Fruit fly (Drosophila melanogaster) whole organism, pupa: ENCODE results near the gene CG18223.

Source experiments
- CG10348 ChIP-seq: fragments of 200-800 bp; sonication (Bioruptor generic); IDR thresholded peaks from 2 replicates; pipeline ENCODE4 v1.3.6; 2022; ENCODE audit warnings: missing biosample characterization, missing genetic modification characterization
- CG12605 ChIP-seq: fragments of 200-800 bp; sonication (Bioruptor generic); IDR thresholded peaks from 2 replicates; pipeline ENCODE4 v1.3.6; 2022; ENCODE audit warnings: missing biosample characterization, missing genetic modification characterization
- CG13204 ChIP-seq: fragments of 200-800 bp; sonication (Bioruptor generic); optimal IDR thresholded peaks from 2 replicates; lab custom pipeline; 2018; ENCODE audit warnings: missing biosample characterization, mild to moderate bottlenecking, missing genetic modification characterization, moderate library complexity
- CG14655 ChIP-seq: fragments of 200-800 bp; sonication (Bioruptor generic); optimal IDR thresholded peaks from 3 replicates; lab custom pipeline; 2017; ENCODE audit warnings: mild to moderate bottlenecking, missing biosample characterization, missing genetic modification reagents, missing genetic modification characterization
- CG15710 ChIP-seq: fragments of 200-800 bp; sonication (Bioruptor generic); optimal IDR thresholded peaks from 2 replicates; lab custom pipeline; 2018; ENCODE audit warnings: missing biosample characterization, mild to moderate bottlenecking, missing genetic modification characterization, moderate library complexity
- CG17806 ChIP-seq: fragments of 200-800 bp; sonication (Bioruptor generic); optimal IDR thresholded peaks from 2 replicates; lab custom pipeline; 2018; ENCODE audit warnings: missing biosample characterization, mild to moderate bottlenecking, missing genetic modification characterization, moderate library complexity
- CG32121 ChIP-seq: fragments of 200-800 bp; sonication (Bioruptor generic); IDR thresholded peaks from 2 replicates; pipeline ENCODE4 v1.3.6; 2022; ENCODE audit warnings: missing biosample characterization, missing genetic modification characterization
- CG34367 ChIP-seq: fragments of 200-800 bp; sonication (Bioruptor generic); optimal IDR thresholded peaks from 2 replicates; lab custom pipeline; 2018; ENCODE audit warnings: missing biosample characterization, mild to moderate bottlenecking, missing genetic modification characterization
- CG4496 ChIP-seq: fragments of 200-800 bp; sonication (Bioruptor generic); IDR thresholded peaks from 3 replicates; pipeline ENCODE4 v1.3.6; 2022; ENCODE audit warnings: missing biosample characterization, missing genetic modification characterization
- CG8159 ChIP-seq: fragments of 200-800 bp; sonication (Bioruptor generic); optimal IDR thresholded peaks from 3 replicates; lab custom pipeline; 2018; ENCODE audit warnings: missing biosample characterization, mild to moderate bottlenecking, missing genetic modification characterization, moderate library complexity
- CG8301 ChIP-seq: fragments of 200-800 bp; sonication (Bioruptor generic); optimal IDR thresholded peaks from 2 replicates; lab custom pipeline; 2018; ENCODE audit warnings: missing biosample characterization, mild to moderate bottlenecking, missing genetic modification characterization
- CG9948 ChIP-seq: fragments of 200-800 bp; sonication (Bioruptor generic); optimal IDR thresholded peaks from 2 replicates; lab custom pipeline; 2018; ENCODE audit warnings: missing biosample characterization, mild to moderate bottlenecking, missing genetic modification characterization, moderate library complexity
- D1 ChIP-seq: fragments of 200-800 bp; sonication (Bioruptor generic); optimal IDR thresholded peaks from 2 replicates; lab custom pipeline; 2018; ENCODE audit warnings: missing biosample characterization, mild to moderate bottlenecking, missing genetic modification characterization, moderate library complexity
- EcR ChIP-seq: fragments of 200-800 bp; sonication (Bioruptor generic); optimal IDR thresholded peaks from 3 replicates; lab custom pipeline; 2019; ENCODE audit warnings: missing biosample characterization, missing genetic modification characterization, mild to moderate bottlenecking, moderate library complexity, missing genetic modification reagents
- Ets98B ChIP-seq: fragments of 200-800 bp; sonication (Bioruptor generic); IDR thresholded peaks from 2 replicates; pipeline ENCODE4 v1.3.6; 2022; ENCODE audit warnings: missing biosample characterization, missing genetic modification characterization
- Pif1A ChIP-seq: fragments of 200-800 bp; sonication (Bioruptor generic); optimal IDR thresholded peaks from 3 replicates; lab custom pipeline; 2016; ENCODE audit warnings: missing biosample characterization, missing genetic modification characterization
- Pif1B ChIP-seq: fragments of 200-800 bp; sonication (Bioruptor generic); optimal IDR thresholded peaks from 3 replicates; lab custom pipeline; 2016; ENCODE audit warnings: missing biosample characterization, missing genetic modification characterization
- Snoo ChIP-seq: fragments of 200-800 bp; sonication (Bioruptor generic); optimal IDR thresholded peaks from 3 replicates; lab custom pipeline; 2017; ENCODE audit warnings: missing biosample characterization, mild to moderate bottlenecking, missing genetic modification characterization, inconsistent platforms
- fd96Ca ChIP-seq: fragments of 200-800 bp; sonication (Bioruptor generic); IDR thresholded peaks from 3 replicates; pipeline ENCODE4 v1.3.6; 2022; ENCODE audit warnings: missing biosample characterization, missing genetic modification characterization
- gl ChIP-seq: fragments of 200-800 bp; sonication (Bioruptor generic); optimal IDR thresholded peaks from 2 replicates; lab custom pipeline; 2018; ENCODE audit warnings: missing biosample characterization, mild to moderate bottlenecking, missing genetic modification characterization
- rn ChIP-seq: fragments of 200-800 bp; sonication (Bioruptor generic); IDR thresholded peaks from 2 replicates; pipeline ENCODE4 v1.3.6; 2022; ENCODE audit warnings: missing biosample characterization, missing genetic modification characterization

CG18223 gene

dm6 chr3L:18946956-18947355 lies 26.8 kb upstream of the CG18223 start:
- TF ChIP-seq Pif1A, result peak; percentile 6
- peak; percentile 77 for TF ChIP-seq CG4496 (GFP tag; lab: Robert Waterston, UW)
- no peak for TF ChIP-seq CG12605 (GFP tag; lab: Robert Waterston, UW)
- TF ChIP-seq CG34367 (tag; lab: Kevin White, UChicago), result peak; percentile 5
- no peak for TF ChIP-seq CG8159

- no peak for TF ChIP-seq D1 (tag; lab: Kevin White, UChicago)
- TF ChIP-seq fd96Ca (GFP tag; lab: Robert Waterston, UW), result no peak
- TF ChIP-seq Pif1A, result no peak
- TF ChIP-seq CG34367 (tag; lab: Kevin White, UChicago), result no peak
- no peak for TF ChIP-seq rn (GFP tag; lab: Robert Waterston, UW)
- TF ChIP-seq CG32121 (GFP tag; lab: Robert Waterston, UW), result no peak
Measured at dm6 chr3L:18945938-18946337, 25.8 kb upstream of the CG18223 start, which contains the start of gene CG32204. Gene CG32204 (minus strand): TSS chr3L:18946038.

dm6 chr3L:18924790-18925189 lies 4.7 kb upstream of the CG18223 start, which contains the start of gene CG43049:
Gene CG43049 (plus strand): TSS chr3L:18925090.
- TF ChIP-seq CG9948 (tag; lab: Kevin White, UChicago), result no peak
- TF ChIP-seq Pif1A, result no peak
- no peak for TF ChIP-seq gl (tag; lab: Kevin White, UChicago)
- TF ChIP-seq CG12605 (GFP tag; lab: Robert Waterston, UW), result no peak
- TF ChIP-seq fd96Ca (GFP tag; lab: Robert Waterston, UW), result no peak
- no peak for TF ChIP-seq CG13204 (GFP tag; lab: Kevin White, UChicago)
- no peak for TF ChIP-seq EcR (GFP tag; lab: Kevin White, UChicago)
- no peak for TF ChIP-seq CG10348 (GFP tag; lab: Robert Waterston, UW)
- TF ChIP-seq Pif1B, result no peak

- TF ChIP-seq CG32121 (GFP tag; lab: Robert Waterston, UW) (no peak), gl (tag; lab: Kevin White, UChicago) (no peak), CG15710 (tag; lab: Kevin White, UChicago) (no peak), CG13204 (GFP tag; lab: Kevin White, UChicago) (no peak), Ets98B (GFP tag; lab: Robert Waterston, UW) (no peak), CG34367 (tag; lab: Kevin White, UChicago) (no peak)
Measured at dm6 chr3L:18922086-18922485, 2.0 kb upstream of the CG18223 start, which contains the start of gene CG3819. Gene CG3819 (minus strand): TSS chr3L:18922108.

DNA sequence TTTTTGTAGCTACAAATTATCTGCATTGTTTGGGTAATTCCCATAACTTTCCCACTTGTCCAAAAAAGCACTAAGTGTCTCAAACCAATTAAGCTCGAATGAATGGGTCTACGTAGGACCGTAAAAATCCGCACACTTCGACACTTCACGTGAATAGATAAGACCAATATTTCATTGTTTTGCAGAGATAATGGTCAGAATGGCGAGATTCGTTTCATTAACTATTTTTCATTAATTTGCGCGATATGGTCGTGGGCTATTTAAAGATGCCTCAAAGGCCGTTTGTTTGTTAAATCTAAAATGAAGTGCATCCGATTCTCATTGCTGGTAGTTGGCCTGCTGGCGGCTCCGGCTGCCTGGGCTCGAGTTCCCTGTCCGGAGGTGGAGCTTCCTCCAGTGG lies 2.8 kb downstream of the CG18223 start, which contains the start of gene CG6839:
Gene CG6839, plus strand, starts transcription at position 301 of the 400 bp plus-strand sequence.
- TF ChIP-seq CG4496 (GFP tag; lab: Robert Waterston, UW), result no peak
- TF ChIP-seq Pif1B, result no peak
- TF ChIP-seq CG17806 (tag; lab: Kevin White, UChicago), result no peak
- TF ChIP-seq gl (tag; lab: Kevin White, UChicago), result no peak
- no peak for TF ChIP-seq Pif1A
- no peak for TF ChIP-seq CG12605 (GFP tag; lab: Robert Waterston, UW)
- TF ChIP-seq CG8301 (tag; lab: Kevin White, UChicago), result no peak
- no peak for TF ChIP-seq CG8159
- no peak for TF ChIP-seq CG34367 (tag; lab: Kevin White, UChicago)
- no peak for TF ChIP-seq CG15710 (tag; lab: Kevin White, UChicago)
- no peak for TF ChIP-seq CG13204 (GFP tag; lab: Kevin White, UChicago)
- no peak for TF ChIP-seq CG14655 (GFP tag; lab: Kevin White, UChicago)
- no peak for TF ChIP-seq Ets98B (GFP tag; lab: Robert Waterston, UW)
- TF ChIP-seq Snoo (tag; lab: Kevin White, UChicago), result no peak

DNA sequence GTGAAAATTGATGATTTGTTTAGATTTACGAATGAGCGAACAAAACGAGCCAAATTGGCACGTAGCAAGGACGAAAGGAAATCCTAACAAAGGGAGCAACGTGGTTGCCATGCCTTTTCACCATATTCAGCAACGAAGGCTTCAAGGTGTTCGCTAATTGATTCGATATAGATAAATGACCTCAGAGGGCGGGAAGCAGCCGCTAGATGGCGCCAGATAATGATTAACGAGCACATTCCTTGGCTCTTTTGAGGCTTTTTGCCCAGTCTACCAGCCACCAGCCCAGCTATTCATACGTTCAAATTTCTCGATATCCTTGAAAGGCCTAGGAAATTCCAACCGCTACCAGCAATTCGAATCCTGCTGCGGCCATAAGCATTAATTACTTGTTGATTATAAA lies 3.7 kb downstream of the CG18223 start:
- TF ChIP-seq CG14655 (GFP tag; lab: Kevin White, UChicago) (no peak), CG10348 (GFP tag; lab: Robert Waterston, UW) (no peak), gl (tag; lab: Kevin White, UChicago) (no peak), CG9948 (tag; lab: Kevin White, UChicago) (no peak), CG12605 (GFP tag; lab: Robert Waterston, UW) (no peak)

- TF ChIP-seq CG17806 (tag; lab: Kevin White, UChicago), result no peak
- TF ChIP-seq Pif1A, result no peak
- TF ChIP-seq Snoo (tag; lab: Kevin White, UChicago), result no peak
- TF ChIP-seq fd96Ca (GFP tag; lab: Robert Waterston, UW), result no peak
- TF ChIP-seq CG8159, result no peak
- no peak for TF ChIP-seq CG12605 (GFP tag; lab: Robert Waterston, UW)
- TF ChIP-seq Ets98B (GFP tag; lab: Robert Waterston, UW), result no peak
Measured at dm6 chr3L:18914100-18914683, 5.9 kb downstream of the CG18223 start, which contains the start of gene COX6AL2. Gene COX6AL2 (minus strand): TSS chr3L:18914150.
